Fruit fly (Drosophila melanogaster) whole organism, embryonic: Measurements from ENCODE around the gene CG32379.

ENCODE experiments used
- Adf1 ChIP-seq: fragments of 200-800 bp; sonication (Bioruptor generic); IDR thresholded peaks from 2 replicates; pipeline ENCODE4 v1.3.6; 2022; ENCODE audit warnings: missing biosample characterization, missing genetic modification characterization
- B-H1 ChIP-seq: fragments of 200-800 bp; sonication (Bioruptor generic); IDR thresholded peaks from 3 replicates; pipeline ENCODE4 v1.3.6; 2022; ENCODE audit warnings: missing biosample characterization, missing genetic modification characterization
- Blimp-1 ChIP-seq: fragments of 200-800 bp; sonication (Bioruptor generic); optimal IDR thresholded peaks from 3 replicates; lab custom pipeline; 2018; ENCODE audit warnings: missing biosample characterization, missing genetic modification characterization, mild to moderate bottlenecking, moderate library complexity, missing genetic modification reagents
- CG11504 ChIP-seq: fragments of 200-800 bp; sonication (Bioruptor generic); optimal IDR thresholded peaks from 3 replicates; lab custom pipeline; 2019; ENCODE audit warnings: missing biosample characterization, mild to moderate bottlenecking, missing genetic modification characterization, moderate library complexity
- CG12071 ChIP-seq: fragments of 200-800 bp; sonication (Bioruptor generic); optimal IDR thresholded peaks from 3 replicates; lab custom pipeline; 2018; ENCODE audit warnings: missing biosample characterization, mild to moderate bottlenecking, missing genetic modification characterization
- CG12104 ChIP-seq: fragments of 200-800 bp; sonication (Bioruptor generic); optimal IDR thresholded peaks from 3 replicates; lab custom pipeline; 2016; ENCODE audit warnings: missing biosample characterization, missing genetic modification characterization
- CG12744 ChIP-seq: fragments of 200-800 bp; sonication (Bioruptor generic); optimal IDR thresholded peaks from 2 replicates; lab custom pipeline; 2016; ENCODE audit warnings: missing biosample characterization, missing genetic modification characterization
- CG13287 ChIP-seq: fragments of 200-800 bp; sonication (Bioruptor generic); IDR thresholded peaks from 2 replicates; pipeline ENCODE4 v1.3.6; 2022; ENCODE audit warnings: missing biosample characterization, missing genetic modification characterization; ENCODE audit not compliant: partially characterized antibody
- CG1529 ChIP-seq: fragments of 200-800 bp; sonication (Bioruptor generic); optimal IDR thresholded peaks from 3 replicates; lab custom pipeline; 2018; ENCODE audit warnings: missing biosample characterization, missing genetic modification characterization
- CG17829 ChIP-seq: fragments of 200-800 bp; optimal IDR thresholded peaks from 2 replicates; lab custom pipeline; 2019; ENCODE audit warnings: missing biosample characterization, mild to moderate bottlenecking, missing genetic modification characterization, moderate library complexity
- CG18011 ChIP-seq: fragments of 200-800 bp; sonication (Bioruptor generic); optimal IDR thresholded peaks from 2 replicates; lab custom pipeline; 2017; ENCODE audit warnings: missing biosample characterization, missing genetic modification characterization, mild to moderate bottlenecking, moderate library complexity, missing genotype
- CG18599 ChIP-seq: fragments of 200-800 bp; sonication (Bioruptor generic); optimal IDR thresholded peaks from 3 replicates; lab custom pipeline; 2017; ENCODE audit warnings: missing biosample characterization, missing genetic modification characterization, mild to moderate bottlenecking, moderate library complexity, missing genetic modification reagents
- CG3163 ChIP-seq: fragments of 200-800 bp; sonication (Bioruptor generic); optimal IDR thresholded peaks from 3 replicates; lab custom pipeline; 2016; ENCODE audit warnings: missing biosample characterization, missing genetic modification characterization
- CG33557 ChIP-seq: fragments of 200-800 bp; sonication (Bioruptor generic); optimal IDR thresholded peaks from 2 replicates; lab custom pipeline; 2019; ENCODE audit warnings: missing biosample characterization, mild to moderate bottlenecking, missing genetic modification characterization, moderate library complexity
- CG34422 ChIP-seq: fragments of 200-800 bp; sonication (Bioruptor generic); IDR thresholded peaks from 3 replicates; pipeline ENCODE4 v1.3.6; 2022; ENCODE audit warnings: missing biosample characterization, missing genetic modification characterization
- CG3838 ChIP-seq: fragments of 200-800 bp; sonication (Bioruptor generic); optimal IDR thresholded peaks from 3 replicates; lab custom pipeline; 2016; ENCODE audit warnings: missing biosample characterization, missing genetic modification characterization
- CG4360 ChIP-seq: fragments of 200-800 bp; sonication (Bioruptor generic); IDR thresholded peaks from 2 replicates; pipeline ENCODE4 v1.3.6; 2022; ENCODE audit warnings: missing biosample characterization, missing genetic modification characterization
- CG43689 ChIP-seq: fragments of 200-800 bp; sonication (Bioruptor generic); IDR thresholded peaks from 2 replicates; pipeline ENCODE4 v1.3.6; 2022; ENCODE audit warnings: missing biosample characterization, missing genetic modification characterization
- CG6654 ChIP-seq: fragments of 200-800 bp; sonication (Bioruptor generic); optimal IDR thresholded peaks from 2 replicates; lab custom pipeline; 2017; ENCODE audit warnings: missing biosample characterization, mild to moderate bottlenecking, missing genetic modification characterization
- CG7963 ChIP-seq: fragments of 200-800 bp; sonication (Bioruptor generic); IDR thresholded peaks from 3 replicates; pipeline ENCODE4 v1.3.6; 2022; ENCODE audit warnings: missing biosample characterization, missing genetic modification characterization; ENCODE audit not compliant: partially characterized antibody
- CG8924 ChIP-seq: fragments of 200-800 bp; optimal IDR thresholded peaks from 3 replicates; lab custom pipeline; 2019; ENCODE audit warnings: missing biosample characterization, mild to moderate bottlenecking, missing genetic modification characterization, moderate library complexity
- CG9797 ChIP-seq: fragments of 200-800 bp; sonication (Bioruptor generic); optimal IDR thresholded peaks from 3 replicates; lab custom pipeline; 2018; ENCODE audit warnings: missing biosample characterization, mild to moderate bottlenecking, missing genetic modification characterization
- Doc2 ChIP-seq: fragments of 200-800 bp; sonication (Bioruptor generic); IDR thresholded peaks from 2 replicates; pipeline ENCODE4 v1.3.6; 2022; ENCODE audit warnings: missing biosample characterization, missing genetic modification characterization
- Elba2 ChIP-seq: fragments of 200-800 bp; sonication (Bioruptor generic); optimal IDR thresholded peaks from 3 replicates; lab custom pipeline; 2016; ENCODE audit warnings: missing biosample characterization, missing genetic modification characterization
- NC2α ChIP-seq: fragments of 200-800 bp; sonication (Bioruptor generic); optimal IDR thresholded peaks from 2 replicates; lab custom pipeline; 2016; ENCODE audit warnings: missing biosample characterization, missing genetic modification characterization
- Nf-YA ChIP-seq: fragments of 200-800 bp; sonication (Bioruptor generic); IDR thresholded peaks from 2 replicates; pipeline ENCODE4 v1.3.6; 2022; ENCODE audit warnings: missing biosample characterization, missing genetic modification characterization
- Nf-YB ChIP-seq: fragments of 200-800 bp; sonication (Bioruptor generic); optimal IDR thresholded peaks from 3 replicates; lab custom pipeline; 2019; ENCODE audit warnings: missing biosample characterization, mild to moderate bottlenecking, missing genetic modification characterization, moderate library complexity
- Nf-YC ChIP-seq: fragments of 200-800 bp; optimal IDR thresholded peaks from 3 replicates; lab custom pipeline; 2019; ENCODE audit warnings: missing biosample characterization, mild to moderate bottlenecking, missing genetic modification characterization, moderate library complexity
- Six4 ChIP-seq: fragments of 200-800 bp; sonication (Bioruptor generic); optimal IDR thresholded peaks from 2 replicates; lab custom pipeline; 2016; ENCODE audit warnings: missing biosample characterization, missing genetic modification characterization
- Sox102F ChIP-seq: fragments of 200-800 bp; sonication (Bioruptor generic); optimal IDR thresholded peaks from 2 replicates; lab custom pipeline; 2018; ENCODE audit warnings: missing biosample characterization, mild to moderate bottlenecking, missing genetic modification characterization, moderate library complexity
- Sry-β ChIP-seq: fragments of 200-800 bp; sonication (Bioruptor generic); optimal IDR thresholded peaks from 2 replicates; lab custom pipeline; 2018; ENCODE audit warnings: missing biosample characterization, mild to moderate bottlenecking, missing genetic modification characterization, moderate library complexity
- Xbp1 ChIP-seq: fragments of 200-800 bp; sonication (Bioruptor generic); optimal IDR thresholded peaks from 3 replicates; lab custom pipeline; 2016; ENCODE audit warnings: missing biosample characterization, mild to moderate bottlenecking, missing genetic modification characterization
- aop ChIP-seq: fragments of 200-800 bp; sonication (Bioruptor generic); IDR thresholded peaks from 2 replicates; pipeline ENCODE4 v1.3.6; 2022; ENCODE audit warnings: missing biosample characterization, missing genetic modification characterization
- bsh ChIP-seq, 2 experiments: fragments of 200-800 bp; sonication (Bioruptor generic); optimal IDR thresholded peaks; 2 replicates each; lab custom pipeline; 2017 to 2018; ENCODE audit warnings: mild to moderate bottlenecking in 2 of 2, missing biosample characterization in 2 of 2, missing genetic modification characterization in 2 of 2, moderate library complexity in 1 of 2
- chn ChIP-seq: fragments of 200-800 bp; sonication (Bioruptor generic); optimal IDR thresholded peaks from 2 replicates; lab custom pipeline; 2016; ENCODE audit warnings: missing biosample characterization, missing genetic modification characterization
- dpn ChIP-seq, 2 experiments: fragments of 200-800 bp; sonication (Bioruptor generic); optimal IDR thresholded peaks; 3 replicates each; lab custom pipeline; 2016; ENCODE audit warnings: missing biosample characterization in 2 of 2, missing genetic modification characterization in 2 of 2
- ewg ChIP-seq: fragments of 200-800 bp; sonication (Bioruptor generic); optimal IDR thresholded peaks from 3 replicates; lab custom pipeline; 2017; ENCODE audit warnings: mild to moderate bottlenecking, missing biosample characterization, missing genetic modification reagents, missing genetic modification characterization
- gcm2 ChIP-seq: fragments of 200-800 bp; sonication (Bioruptor generic); optimal IDR thresholded peaks from 2 replicates; lab custom pipeline; 2016; ENCODE audit warnings: missing biosample characterization, missing genetic modification characterization
- grau ChIP-seq: fragments of 200-800 bp; optimal IDR thresholded peaks from 3 replicates; lab custom pipeline; 2019; ENCODE audit warnings: missing biosample characterization, mild to moderate bottlenecking, missing genetic modification characterization, moderate library complexity
- knrl ChIP-seq: fragments of 200-800 bp; sonication (Bioruptor generic); IDR thresholded peaks from 3 replicates; pipeline ENCODE4 v1.3.6; 2022; ENCODE audit warnings: missing biosample characterization, missing genetic modification characterization; ENCODE audit not compliant: partially characterized antibody
- phol ChIP-seq: fragments of 200-800 bp; sonication (Bioruptor generic); optimal IDR thresholded peaks from 3 replicates; lab custom pipeline; 2018; ENCODE audit warnings: missing biosample characterization, mild to moderate bottlenecking, missing genetic modification characterization, moderate library complexity
- pita ChIP-seq: fragments of 200-800 bp; sonication (Bioruptor generic); optimal IDR thresholded peaks from 2 replicates; lab custom pipeline; 2017; ENCODE audit warnings: missing biosample characterization, mild to moderate bottlenecking, missing genetic modification characterization
- prd ChIP-seq, 3 experiments: fragments of >200 bp in 2 of 3; fragments of 200-800 bp in 1 of 3; sonication (Bioruptor generic) in 1 of 3; optimal IDR thresholded peaks in 2 of 3; IDR thresholded peaks in 1 of 3; 2 replicates in 2 of 3; 3 replicates in 1 of 3; pipeline versions ENCODE4 v1.3.6 to Lab custom; 2017 to 2022; ENCODE audit warnings: missing biosample characterization in 1 of 3, missing genetic modification characterization in 1 of 3
- pros ChIP-seq: fragments of 200-800 bp; sonication (Bioruptor generic); optimal IDR thresholded peaks from 3 replicates; lab custom pipeline; 2019; ENCODE audit warnings: missing biosample characterization, mild to moderate bottlenecking, missing genetic modification characterization, moderate library complexity
- sens ChIP-seq: fragments of 200-800 bp; sonication (Bioruptor generic); peaks from one replicate; lab custom pipeline; 2016; ENCODE audit warnings: missing biosample characterization, missing genetic modification characterization
- sqz ChIP-seq: fragments of 200-800 bp; sonication (Bioruptor generic); optimal IDR thresholded peaks from 3 replicates; lab custom pipeline; 2018; ENCODE audit warnings: missing biosample characterization, mild to moderate bottlenecking, missing genetic modification characterization
- tgo ChIP-seq: fragments of 200-800 bp; sonication (Bioruptor generic); IDR thresholded peaks from 3 replicates; pipeline ENCODE4 v1.3.6; 2022; ENCODE audit warnings: missing biosample characterization, missing genetic modification characterization
- twi ChIP-seq: fragments of 200-800 bp; optimal IDR thresholded peaks from 2 replicates; lab custom pipeline; 2019; ENCODE audit warnings: missing biosample characterization, mild to moderate bottlenecking, missing genetic modification characterization, moderate library complexity
- wek ChIP-seq: fragments of 200-800 bp; sonication (Bioruptor generic); optimal IDR thresholded peaks from 3 replicates; lab custom pipeline; 2018; ENCODE audit warnings: missing biosample characterization, mild to moderate bottlenecking, missing genetic modification characterization, moderate library complexity

The CG32379 gene

dm6 chr3L:7361095-7361522 lies 35.0 kb upstream of the CG32379 start (continued):
- TF ChIP-seq phol, result peak; percentile 41
- no peak for TF ChIP-seq CG13287 (GFP tag; lab: Robert Waterston, UW)
- TF ChIP-seq twi (tag; lab: Kevin White, UChicago), result no peak
- TF ChIP-seq Blimp-1 (GFP tag; lab: Kevin White, UChicago), result peak; percentile 33
- no peak for TF ChIP-seq dpn (GFP tag; optimal IDR thresholded peaks at IDR 0.05; lab: Kevin White, UChicago)
- peak; percentile 5 for TF ChIP-seq wek (GFP tag; lab: Kevin White, UChicago)
- TF ChIP-seq chn (GFP tag; lab: Kevin White, UChicago), result no peak
- no peak for TF ChIP-seq Doc2
- TF ChIP-seq CG12071, result peak; percentile 76
- no peak for TF ChIP-seq CG3838 (GFP tag; lab: Kevin White, UChicago)
- TF ChIP-seq Six4 (GFP tag; lab: Kevin White, UChicago), result no peak
- TF ChIP-seq CG18599 (GFP tag; lab: Kevin White, UChicago), result no peak
- no peak for TF ChIP-seq Nf-YA (GFP tag; lab: Robert Waterston, UW)
- TF ChIP-seq CG9797 (GFP tag; lab: Kevin White, UChicago), result no peak
- no peak for TF ChIP-seq ewg (GFP tag; lab: Kevin White, UChicago)

DNA sequence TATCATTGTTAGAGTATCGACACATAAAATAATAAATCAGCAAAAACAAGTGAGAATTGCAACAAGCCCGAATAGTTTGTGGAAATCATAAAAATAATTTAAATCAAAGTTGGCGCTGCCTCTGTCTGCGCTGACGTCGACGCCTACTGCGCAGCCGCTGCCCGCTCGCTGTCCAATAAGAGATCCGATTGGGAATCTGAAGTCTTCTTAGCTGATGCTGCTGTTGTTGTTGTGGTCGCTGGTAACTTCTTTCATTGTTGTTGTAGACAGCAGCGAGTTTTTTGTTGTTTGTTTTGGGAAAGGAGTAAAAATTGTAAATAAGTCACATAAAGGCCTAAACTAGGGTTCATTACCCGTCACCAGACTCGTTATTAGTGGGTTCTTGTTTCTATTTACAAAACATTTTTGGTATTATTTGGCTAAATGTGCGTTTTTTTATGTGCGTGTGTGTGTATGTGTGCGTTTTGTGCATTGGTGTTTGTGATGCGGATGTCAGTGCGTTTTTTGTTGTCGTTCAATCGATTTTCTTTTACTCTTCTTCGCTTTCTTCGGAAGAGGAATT lies 31.4 kb upstream of the CG32379 start:
- TF ChIP-seq aop (GFP tag; lab: Robert Waterston, UW) (peak; percentile 3; the same call in 1 of the 2 replicates), B-H1 (no peak), CG33557 (GFP tag; lab: Kevin White, UChicago) (peak; percentile 24), Nf-YB (GFP tag; lab: Kevin White, UChicago) (peak; percentile 43), CG3163 (GFP tag; lab: Kevin White, UChicago) (no peak), CG11504 (no peak), bsh (GFP tag; optimal IDR thresholded peaks at IDR 0.05; lab: Kevin White, UChicago) (no peak), CG6654 (GFP tag; lab: Kevin White, UChicago) (no peak), Adf1 (GFP tag; lab: Robert Waterston, UW) (peak; percentile 85), gcm2 (GFP tag; lab: Kevin White, UChicago) (no peak), Xbp1 (no peak), Nf-YC (peak; percentile 47), CG4360 (GFP tag; lab: Robert Waterston, UW) (peak; percentile 97), pita (GFP tag; lab: Kevin White, UChicago) (no peak), Sox102F (GFP tag; lab: Kevin White, UChicago) (no peak), Elba2 (peak; percentile 51), CG7963 (GFP tag; lab: Robert Waterston, UW) (no peak), CG1529 (GFP tag; lab: Kevin White, UChicago) (no peak), CG43689 (no peak), CG12744 (GFP tag; lab: Kevin White, UChicago) (no peak), sens (GFP tag; lab: Kevin White, UChicago) (peak; percentile 61), prd (optimal IDR thresholded peaks at IDR 0.05; lab: Kevin White, UChicago) (no peak), prd (GFP tag; IDR thresholded peaks at IDR 0.05; lab: Robert Waterston, UW) (no peak), CG17829 (tag; lab: Kevin White, UChicago) (no peak), NC2α (GFP tag; lab: Kevin White, UChicago) (no peak), CG34422 (0 out of 3 replicates have a peak, but pooled peaks have one; percentile 14), CG8924 (tag; lab: Kevin White, UChicago) (peak; percentile 14), CG18011 (GFP tag; lab: Kevin White, UChicago) (no peak), pros (GFP tag; lab: Kevin White, UChicago) (peak; percentile 35), CG12104 (GFP tag; lab: Kevin White, UChicago) (no peak), grau (tag; lab: Kevin White, UChicago) (no peak), sqz (GFP tag; lab: Kevin White, UChicago) (peak; percentile 4), Sry-β (GFP tag; lab: Kevin White, UChicago) (no peak), knrl (GFP tag; lab: Robert Waterston, UW) (no peak), tgo (GFP tag; lab: Robert Waterston, UW) (no peak)
